Worm (Caenorhabditis elegans) whole organism, L1 larva: ENCODE results near the gene nhr-241.

ENCODE experiments used
- ama-1 ChIP-seq: fragments of 150-350 bp; optimal IDR thresholded peaks from 2 replicates; lab custom pipeline; 2014
- dsc-1 ChIP-seq: sonication (generic microtip); optimal IDR thresholded peaks from 2 replicates; lab custom pipeline; 2016; ENCODE audit warnings: mild to moderate bottlenecking, missing genetic modification characterization, missing compliant biosample characterization
- egl-27 ChIP-seq, 2 experiments: fragments of 150-350 bp in 1 of 2; sonication (generic microtip); optimal IDR thresholded peaks; 3 replicates each; lab custom pipeline; 2017 to 2018; ENCODE audit warnings: missing biosample characterization in 2 of 2, missing genetic modification characterization in 2 of 2, missing genetic modification reagents in 2 of 2
- lin-39 ChIP-seq: fragments of 150-350 bp; optimal IDR thresholded peaks from 2 replicates; lab custom pipeline; 2014; ENCODE audit warnings: missing biosample characterization, missing genetic modification reagents, missing genetic modification characterization
- lir-3 ChIP-seq: sonication (generic microtip); optimal IDR thresholded peaks from 2 replicates; lab custom pipeline; 2016; ENCODE audit warnings: mild to moderate bottlenecking, missing genetic modification characterization, moderate library complexity, missing compliant biosample characterization; ENCODE audit not compliant: poor library complexity
- mab-9 ChIP-seq: fragments of 200-800 bp; sonication (Bioruptor generic); IDR thresholded peaks from 2 replicates; pipeline ENCODE4 v1.3.6; 2022; ENCODE audit warnings: missing genetic modification reagents, missing genetic modification characterization, missing compliant biosample characterization
- nhr-19 ChIP-seq: fragments of 200-800 bp; sonication (Bioruptor generic); conservative IDR thresholded peaks from 2 replicates; pipeline ENCODE4 v1.3.6; 2022; ENCODE audit warnings: missing genetic modification characterization, missing compliant biosample characterization
- snpc-4 ChIP-seq: fragments of 150-350 bp; optimal IDR thresholded peaks from 2 replicates; lab custom pipeline; 2014; ENCODE audit warnings: missing biosample characterization, missing genetic modification characterization
- sup-37 ChIP-seq: fragments of 200-800 bp; sonication (Bioruptor generic); optimal IDR thresholded peaks from 2 replicates; lab custom pipeline; 2018; ENCODE audit warnings: mild to moderate bottlenecking, missing genetic modification characterization, missing compliant biosample characterization
- vab-15 ChIP-seq: sonication (generic microtip); optimal IDR thresholded peaks from 2 replicates; lab custom pipeline; 2017; ENCODE audit warnings: missing genotype, mild to moderate bottlenecking, missing genetic modification characterization, missing compliant biosample characterization

DNA sequence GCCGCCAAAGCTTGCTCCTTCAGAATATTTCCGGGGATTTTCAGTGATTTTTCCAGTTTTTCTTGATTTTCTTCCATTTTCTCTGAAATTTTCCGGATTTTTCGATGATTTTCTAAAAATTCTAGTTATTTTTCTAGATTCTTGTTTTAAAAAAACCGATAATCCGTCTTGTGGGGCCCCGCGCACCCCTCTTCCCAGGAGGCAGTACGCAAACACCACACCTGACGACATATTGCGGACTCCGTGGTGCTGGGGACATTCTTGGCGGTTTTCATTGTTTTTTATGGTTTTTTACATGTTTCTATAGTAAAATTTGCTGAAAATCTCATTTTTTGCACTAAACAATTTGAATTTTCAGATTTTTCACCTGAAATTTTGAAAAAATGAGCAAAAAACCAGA is 9.6 kb upstream of the nhr-241 start, which contains the start of the genes ubc-19 and Y69H2.7:
- peak; percentile 2 for TF ChIP-seq dsc-1 (tag; lab: Kevin White, UChicago)
- TF ChIP-seq nhr-19, result peak; percentile 45
- no peak for TF ChIP-seq lin-39
- TF ChIP-seq ama-1 (lab: Kevin White, UChicago), result no peak
- no peak for TF ChIP-seq vab-15
- no peak for TF ChIP-seq egl-27 (tag; optimal IDR thresholded peaks at IDR 0.05; lab: Kevin White, UChicago)
- TF ChIP-seq sup-37, result no peak
- no peak for TF ChIP-seq lir-3 (tag; lab: Kevin White, UChicago)
- TF ChIP-seq snpc-4 (tag; lab: Kevin White, UChicago), result peak; percentile 44
- TF ChIP-seq mab-9 (GFP tag; lab: Robert Waterston, UW), result no peak
